Fruit fly (Drosophila melanogaster) whole organism: ENCODE data around the gene tal-2A.

Experiments
- CG8478 ChIP-seq: fragments of >200 bp; optimal IDR thresholded peaks from 2 replicates; lab custom pipeline; 2018; ENCODE audit warnings: inconsistent platforms
- Dll ChIP-seq: fragments of >200 bp; optimal IDR thresholded peaks from 2 replicates; lab custom pipeline; 2017
- EcR ChIP-seq, 2 experiments: fragments of >200 bp; optimal IDR thresholded peaks; 2 replicates each; lab custom pipeline; 2017; ENCODE audit warnings: missing biosample characterization in 2 of 2, missing genetic modification characterization in 2 of 2, missing genetic modification reagents in 2 of 2
- pan ChIP-seq: fragments of >200 bp; optimal IDR thresholded peaks from 2 replicates; lab custom pipeline; 2017
- psq ChIP-seq: fragments of >200 bp; optimal IDR thresholded peaks from 2 replicates; lab custom pipeline; 2017
- usp ChIP-seq: fragments of >200 bp; optimal IDR thresholded peaks from 2 replicates; lab custom pipeline; 2017; ENCODE audit warnings: missing biosample characterization, missing genetic modification characterization, mixed read lengths

tal-2A gene

dm6 chr3R:13797823-13798446, 15.0 kb upstream of the tal-2A start:
- TF ChIP-seq Dll (lab: Kevin White, UChicago), result no peak
- no peak for TF ChIP-seq CG8478
- no peak for TF ChIP-seq EcR (GFP tag; optimal IDR thresholded peaks at IDR 0.05; lab: Kevin White, UChicago)
- no peak for TF ChIP-seq usp (GFP tag; lab: Kevin White, UChicago)

dm6 chr3R:13799567-13800429, 13.1 kb upstream of the tal-2A start:
- TF ChIP-seq usp (GFP tag; lab: Kevin White, UChicago) (no peak), EcR (GFP tag; optimal IDR thresholded peaks at IDR 0.05; lab: Kevin White, UChicago) (no peak), pan (lab: Kevin White, UChicago) (no peak), Dll (lab: Kevin White, UChicago) (no peak), psq (no peak), CG8478 (no peak)

- TF ChIP-seq pan (lab: Kevin White, UChicago), result no peak
- TF ChIP-seq Dll (lab: Kevin White, UChicago), result no peak
- no peak for TF ChIP-seq psq
- TF ChIP-seq EcR (GFP tag; optimal IDR thresholded peaks at IDR 0.05; lab: Kevin White, UChicago), result no peak
- no peak for TF ChIP-seq usp (GFP tag; lab: Kevin White, UChicago)
- TF ChIP-seq CG8478, result no peak
These were observed 12.5 kb upstream of the tal-2A start for dm6 chr3R:13800430-13800848.

- TF ChIP-seq Dll (lab: Kevin White, UChicago), result peak; percentile 10
- TF ChIP-seq psq, result no peak
- TF ChIP-seq CG8478, result no peak
These were observed 11.5 kb upstream of the tal-2A start for dm6 chr3R:13801184-13802056.

dm6 chr3R:13802057-13802817, 10.7 kb upstream of the tal-2A start:
- no peak for TF ChIP-seq pan (lab: Kevin White, UChicago)
- TF ChIP-seq CG8478, result no peak
- no peak for TF ChIP-seq Dll (lab: Kevin White, UChicago)
- no peak for TF ChIP-seq EcR (GFP tag; optimal IDR thresholded peaks at IDR 0.05; lab: Kevin White, UChicago)
- no peak for TF ChIP-seq psq
- no peak for TF ChIP-seq usp (GFP tag; lab: Kevin White, UChicago)

dm6 chr3R:13803185-13803887, 9.6 kb upstream of the tal-2A start:
- TF ChIP-seq usp (GFP tag; lab: Kevin White, UChicago) (no peak), Dll (lab: Kevin White, UChicago) (no peak), pan (lab: Kevin White, UChicago) (no peak), psq (no peak), CG8478 (no peak), EcR (GFP tag; optimal IDR thresholded peaks at IDR 0.05; lab: Kevin White, UChicago) (no peak)

- no peak for TF ChIP-seq EcR (GFP tag; optimal IDR thresholded peaks at IDR 0.05; lab: Kevin White, UChicago)
- TF ChIP-seq Dll (lab: Kevin White, UChicago), result no peak
- no peak for TF ChIP-seq psq
- TF ChIP-seq pan (lab: Kevin White, UChicago), result no peak
- no peak for TF ChIP-seq CG8478
- no peak for TF ChIP-seq usp (GFP tag; lab: Kevin White, UChicago)
These were observed 8.8 kb upstream of the tal-2A start for dm6 chr3R:13803892-13804710.

- no peak for TF ChIP-seq EcR (GFP tag; optimal IDR thresholded peaks at IDR 0.05; lab: Kevin White, UChicago)
- TF ChIP-seq Dll (lab: Kevin White, UChicago), result no peak
- no peak for TF ChIP-seq psq
- TF ChIP-seq CG8478, result no peak
- no peak for TF ChIP-seq usp (GFP tag; lab: Kevin White, UChicago)
- TF ChIP-seq pan (lab: Kevin White, UChicago), result no peak
These were observed 7.8 kb upstream of the tal-2A start for dm6 chr3R:13804971-13805603.

dm6 chr3R:13806032-13806709, 6.7 kb upstream of the tal-2A start:
- TF ChIP-seq Dll (lab: Kevin White, UChicago) (no peak), usp (GFP tag; lab: Kevin White, UChicago) (no peak), EcR (GFP tag; optimal IDR thresholded peaks at IDR 0.05; lab: Kevin White, UChicago) (peak in 1 of 2 experiments; percentile 93), pan (lab: Kevin White, UChicago) (no peak), CG8478 (no peak), psq (no peak)
